Fruit fly (Drosophila melanogaster) whole organism, embryonic: ENCODE results near the gene CG31174.

Source experiments
- Adf1 ChIP-seq: fragments of 200-800 bp; sonication (Bioruptor generic); IDR thresholded peaks from 2 replicates; pipeline ENCODE4 v1.3.6; 2022; ENCODE audit warnings: missing biosample characterization, missing genetic modification characterization
- Atf-2 ChIP-seq: fragments of 200-800 bp; sonication (Bioruptor generic); optimal IDR thresholded peaks from 2 replicates; lab custom pipeline; 2016; ENCODE audit warnings: missing biosample characterization, missing genetic modification characterization
- Atf3 ChIP-seq: fragments of 200-800 bp; sonication (Bioruptor generic); optimal IDR thresholded peaks from 3 replicates; lab custom pipeline; 2016; ENCODE audit warnings: missing biosample characterization, missing genetic modification characterization
- B-H2 ChIP-seq: fragments of 200-800 bp; sonication (Bioruptor generic); optimal IDR thresholded peaks from 2 replicates; lab custom pipeline; 2018; ENCODE audit warnings: missing biosample characterization, mild to moderate bottlenecking, missing genetic modification characterization
- CG1024 ChIP-seq: fragments of 200-800 bp; sonication (Bioruptor generic); IDR thresholded peaks from 2 replicates; pipeline ENCODE4 v1.3.6; 2022; ENCODE audit warnings: missing biosample characterization, missing genetic modification characterization
- CG10274 ChIP-seq: fragments of 200-800 bp; sonication (Bioruptor generic); optimal IDR thresholded peaks from 3 replicates; lab custom pipeline; 2017; ENCODE audit warnings: missing biosample characterization, mild to moderate bottlenecking, missing genetic modification characterization
- CG10366 ChIP-seq: fragments of 200-800 bp; sonication (Bioruptor generic); IDR thresholded peaks from 2 replicates; pipeline ENCODE4 v1.3.6; 2022; ENCODE audit warnings: missing biosample characterization, missing genetic modification characterization
- CG10565 ChIP-seq: fragments of 200-800 bp; sonication (Bioruptor generic); optimal IDR thresholded peaks from 3 replicates; lab custom pipeline; 2016; ENCODE audit warnings: missing biosample characterization, mild to moderate bottlenecking, missing genetic modification characterization
- CG12299 ChIP-seq: fragments of 200-800 bp; sonication (Bioruptor generic); optimal IDR thresholded peaks from 2 replicates; lab custom pipeline; 2018; ENCODE audit warnings: missing biosample characterization, mild to moderate bottlenecking, missing genetic modification characterization
- CG15011 ChIP-seq: fragments of 200-800 bp; sonication (Bioruptor generic); optimal IDR thresholded peaks from 3 replicates; lab custom pipeline; 2018; ENCODE audit warnings: missing biosample characterization, mild to moderate bottlenecking, missing genetic modification characterization
- CG2202 ChIP-seq: fragments of 200-800 bp; sonication (Bioruptor generic); optimal IDR thresholded peaks from 2 replicates; lab custom pipeline; 2018; ENCODE audit warnings: missing biosample characterization, mild to moderate bottlenecking, missing genetic modification characterization
- CG2889 ChIP-seq: fragments of 200-800 bp; sonication (Bioruptor generic); IDR thresholded peaks from 3 replicates; pipeline ENCODE4 v1.3.6; 2022; ENCODE audit warnings: missing biosample characterization, missing genetic modification characterization
- CG3065 ChIP-seq: fragments of 200-800 bp; sonication (Bioruptor generic); optimal IDR thresholded peaks from 2 replicates; lab custom pipeline; 2016; ENCODE audit warnings: missing biosample characterization, missing genetic modification characterization
- CG31365 ChIP-seq: fragments of 200-800 bp; sonication (Bioruptor generic); optimal IDR thresholded peaks from 2 replicates; lab custom pipeline; 2018; ENCODE audit warnings: missing biosample characterization, mild to moderate bottlenecking, missing genetic modification characterization
- CG33557 ChIP-seq: fragments of 200-800 bp; sonication (Bioruptor generic); optimal IDR thresholded peaks from 2 replicates; lab custom pipeline; 2019; ENCODE audit warnings: missing biosample characterization, mild to moderate bottlenecking, missing genetic modification characterization, moderate library complexity
- CG7372 ChIP-seq: fragments of 200-800 bp; sonication (Bioruptor generic); IDR thresholded peaks from 2 replicates; pipeline ENCODE4 v1.3.6; 2022; ENCODE audit warnings: missing biosample characterization, missing genetic modification characterization
- CG7556 ChIP-seq: fragments of 200-800 bp; sonication (Bioruptor generic); optimal IDR thresholded peaks from 2 replicates; lab custom pipeline; 2017; ENCODE audit warnings: missing biosample characterization, mild to moderate bottlenecking, missing genetic modification characterization
- CG8359 ChIP-seq: fragments of 200-800 bp; sonication (Bioruptor generic); optimal IDR thresholded peaks from 2 replicates; lab custom pipeline; 2017; ENCODE audit warnings: missing biosample characterization, mild to moderate bottlenecking, missing genetic modification characterization, borderline replicate concordance
- CG8924 ChIP-seq: fragments of 200-800 bp; optimal IDR thresholded peaks from 3 replicates; lab custom pipeline; 2019; ENCODE audit warnings: missing biosample characterization, mild to moderate bottlenecking, missing genetic modification characterization, moderate library complexity
- CkIIα-i1 ChIP-seq: fragments of 200-800 bp; sonication (Bioruptor generic); IDR thresholded peaks from 2 replicates; pipeline ENCODE4 v1.3.6; 2022; ENCODE audit warnings: missing biosample characterization, missing genetic modification characterization
- D19A ChIP-seq: fragments of 200-800 bp; optimal IDR thresholded peaks from 3 replicates; lab custom pipeline; 2019; ENCODE audit warnings: missing biosample characterization, mild to moderate bottlenecking, missing genetic modification characterization, moderate library complexity
- Elba2 ChIP-seq: fragments of 200-800 bp; sonication (Bioruptor generic); optimal IDR thresholded peaks from 3 replicates; lab custom pipeline; 2016; ENCODE audit warnings: missing biosample characterization, missing genetic modification characterization
- Hmx ChIP-seq: fragments of 200-800 bp; sonication (Bioruptor generic); optimal IDR thresholded peaks from 2 replicates; lab custom pipeline; 2016; ENCODE audit warnings: missing biosample characterization, missing genetic modification characterization
- Kr ChIP-seq: fragments of 200-800 bp; sonication (Bioruptor generic); optimal IDR thresholded peaks from 2 replicates; lab custom pipeline; 2017; ENCODE audit warnings: missing biosample characterization, mild to moderate bottlenecking, missing genetic modification characterization
- Lpt ChIP-seq: fragments of >200 bp; optimal IDR thresholded peaks from 2 replicates; lab custom pipeline; 2018; ENCODE audit warnings: missing biosample characterization, missing genetic modification characterization
- MESR4 ChIP-seq: fragments of 200-800 bp; sonication (Bioruptor generic); optimal IDR thresholded peaks from 2 replicates; lab custom pipeline; 2018; ENCODE audit warnings: missing biosample characterization, mild to moderate bottlenecking, missing genetic modification characterization, moderate library complexity
- MTF-1 ChIP-seq: fragments of 200-800 bp; sonication (Bioruptor generic); optimal IDR thresholded peaks from 2 replicates; lab custom pipeline; 2018; ENCODE audit warnings: missing biosample characterization, mild to moderate bottlenecking, missing genetic modification characterization, borderline replicate concordance
- Med ChIP-seq: fragments of 200-800 bp; sonication (Bioruptor generic); peaks from one replicate; lab custom pipeline; 2016; ENCODE audit warnings: missing biosample characterization, missing genetic modification characterization, mild to moderate bottlenecking, inconsistent platforms, moderate library complexity
- NC2α ChIP-seq: fragments of 200-800 bp; sonication (Bioruptor generic); optimal IDR thresholded peaks from 2 replicates; lab custom pipeline; 2016; ENCODE audit warnings: missing biosample characterization, missing genetic modification characterization
- NFAT ChIP-seq: fragments of 200-800 bp; sonication (Bioruptor generic); IDR thresholded peaks from 2 replicates; pipeline ENCODE4 v1.3.6; 2022; ENCODE audit warnings: missing biosample characterization, missing genetic modification characterization
- Sin3A ChIP-seq: fragments of >200 bp; optimal IDR thresholded peaks from 2 replicates; lab custom pipeline; 2018
- Taf1 ChIP-seq: fragments of 200-800 bp; sonication (Bioruptor generic); IDR thresholded peaks from 2 replicates; pipeline ENCODE4 v1.3.6; 2022; ENCODE audit warnings: missing biosample characterization, missing genetic modification characterization
- Trl ChIP-seq, 3 experiments: fragments of >200 bp in 2 of 3; fragments of 200-800 bp in 1 of 3; sonication (Bioruptor generic) in 1 of 3; optimal IDR thresholded peaks; 2 replicates in 1 of 3; 3 replicates in 2 of 3; lab custom pipeline; 2016 to 2017; ENCODE audit warnings: missing biosample characterization in 1 of 3, missing genetic modification characterization in 1 of 3
- ato ChIP-seq: fragments of 200-800 bp; sonication (Bioruptor generic); IDR thresholded peaks from 2 replicates; pipeline ENCODE4 v1.3.6; 2022; ENCODE audit warnings: missing biosample characterization, missing genetic modification characterization; ENCODE audit not compliant: partially characterized antibody
- az2 ChIP-seq: fragments of 200-800 bp; sonication (Bioruptor generic); optimal IDR thresholded peaks from 3 replicates; lab custom pipeline; 2016; ENCODE audit warnings: missing biosample characterization, missing genetic modification characterization
- bbx ChIP-seq: fragments of 200-800 bp; sonication (Bioruptor generic); IDR thresholded peaks from 2 replicates; pipeline ENCODE4 v1.3.6; 2022; ENCODE audit warnings: missing biosample characterization, missing genetic modification characterization; ENCODE audit not compliant: partially characterized antibody
- bcd ChIP-seq: fragments of 200-800 bp; sonication (Bioruptor generic); optimal IDR thresholded peaks from 2 replicates; lab custom pipeline; 2017; ENCODE audit warnings: missing biosample characterization, mild to moderate bottlenecking, missing genetic modification characterization
- bigmax ChIP-seq: fragments of 200-800 bp; sonication (Bioruptor generic); optimal IDR thresholded peaks from 2 replicates; lab custom pipeline; 2018; ENCODE audit warnings: missing biosample characterization, mild to moderate bottlenecking, missing genetic modification characterization
- dimm ChIP-seq: fragments of 200-800 bp; sonication (Bioruptor generic); IDR thresholded peaks from 2 replicates; pipeline ENCODE4 v1.3.6; 2022; ENCODE audit warnings: missing biosample characterization, missing genetic modification characterization
- ems ChIP-seq: fragments of 200-800 bp; sonication (Bioruptor generic); optimal IDR thresholded peaks from 3 replicates; lab custom pipeline; 2016; ENCODE audit warnings: missing biosample characterization, missing genetic modification characterization
- fd102C ChIP-seq: fragments of 200-800 bp; sonication (Bioruptor generic); optimal IDR thresholded peaks from 2 replicates; lab custom pipeline; 2018; ENCODE audit warnings: missing biosample characterization, mild to moderate bottlenecking, missing genetic modification characterization, moderate library complexity
- gcm2 ChIP-seq: fragments of 200-800 bp; sonication (Bioruptor generic); optimal IDR thresholded peaks from 2 replicates; lab custom pipeline; 2016; ENCODE audit warnings: missing biosample characterization, missing genetic modification characterization
- gfzf ChIP-seq: fragments of 200-800 bp; sonication (Bioruptor generic); optimal IDR thresholded peaks from 2 replicates; lab custom pipeline; 2016; ENCODE audit warnings: missing biosample characterization, mild to moderate bottlenecking, missing genetic modification characterization, moderate library complexity
- grau ChIP-seq: fragments of 200-800 bp; optimal IDR thresholded peaks from 3 replicates; lab custom pipeline; 2019; ENCODE audit warnings: missing biosample characterization, mild to moderate bottlenecking, missing genetic modification characterization, moderate library complexity
- ind ChIP-seq: fragments of 200-800 bp; sonication (Bioruptor generic); optimal IDR thresholded peaks from 3 replicates; lab custom pipeline; 2016; ENCODE audit warnings: missing biosample characterization, missing genetic modification characterization
- jigr1 ChIP-seq: fragments of 200-800 bp; sonication (Bioruptor generic); IDR thresholded peaks from 3 replicates; pipeline ENCODE4 v1.3.6; 2022; ENCODE audit warnings: missing biosample characterization, missing genetic modification characterization
- lmd ChIP-seq: fragments of 200-800 bp; sonication (Bioruptor generic); IDR thresholded peaks from 2 replicates; pipeline ENCODE4 v1.3.6; 2022; ENCODE audit warnings: missing biosample characterization, missing genetic modification characterization
- luna ChIP-seq: fragments of 200-800 bp; sonication (Bioruptor generic); optimal IDR thresholded peaks from 2 replicates; lab custom pipeline; 2016; ENCODE audit warnings: missing biosample characterization, missing genetic modification characterization
- sim ChIP-seq: fragments of 200-800 bp; sonication (Bioruptor generic); IDR thresholded peaks from 2 replicates; pipeline ENCODE4 v1.3.6; 2022; ENCODE audit warnings: missing biosample characterization, missing genetic modification characterization
- slp2 ChIP-seq: fragments of 200-800 bp; sonication (Bioruptor generic); optimal IDR thresholded peaks from 2 replicates; lab custom pipeline; 2016; ENCODE audit warnings: missing biosample characterization, missing genetic modification characterization
- tap ChIP-seq: fragments of 200-800 bp; optimal IDR thresholded peaks from 3 replicates; lab custom pipeline; 2019; ENCODE audit warnings: missing biosample characterization, mild to moderate bottlenecking, missing genetic modification characterization, moderate library complexity
- unpg ChIP-seq: fragments of 200-800 bp; sonication (Bioruptor generic); optimal IDR thresholded peaks from 3 replicates; lab custom pipeline; 2018; ENCODE audit warnings: missing biosample characterization, mild to moderate bottlenecking, missing genetic modification characterization, moderate library complexity

The CG31174 gene

DNA sequence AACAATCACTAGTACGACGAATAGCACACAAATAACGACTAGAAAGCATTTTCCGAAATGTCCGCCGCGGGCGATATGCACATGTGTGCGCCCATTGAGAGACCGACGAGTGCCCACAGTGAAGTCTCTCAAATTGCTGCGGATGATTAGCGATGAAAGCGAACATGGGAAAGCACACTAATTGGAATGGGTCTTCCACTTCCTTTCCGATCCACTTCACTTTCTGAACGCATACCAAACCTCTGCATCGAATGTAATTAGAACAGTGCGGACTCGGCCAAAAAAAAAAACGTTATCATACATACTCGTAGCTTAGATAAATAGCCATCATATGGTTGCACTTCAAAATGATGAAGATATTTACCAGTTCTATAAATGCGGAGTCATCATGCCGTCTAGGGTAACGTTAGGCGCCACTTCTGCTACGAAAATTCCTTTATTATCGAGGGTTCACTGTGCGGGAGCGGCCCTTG, 19.3 kb downstream of the CG31174 start (continued):
- TF ChIP-seq bbx (GFP tag; lab: Robert Waterston, UW): no peak
- no peak for TF ChIP-seq Sin3A (lab: Kevin White, UChicago)
- TF ChIP-seq jigr1 (GFP tag; lab: Robert Waterston, UW): 0 out of 3 replicates have a peak, but pooled peaks have one; percentile 36
- TF ChIP-seq B-H2 (GFP tag; lab: Kevin White, UChicago): no peak
- TF ChIP-seq lmd (GFP tag; lab: Robert Waterston, UW): peak; percentile 67
- no peak for TF ChIP-seq CG2202 (tag; lab: Kevin White, UChicago)
- no peak for TF ChIP-seq CG8359 (GFP tag; lab: Kevin White, UChicago)
- TF ChIP-seq Taf1 (GFP tag; lab: Robert Waterston, UW): no peak
- TF ChIP-seq ems (GFP tag; lab: Kevin White, UChicago): peak; percentile 13
- no peak for TF ChIP-seq CG15011
- no peak for TF ChIP-seq NFAT (GFP tag; lab: Robert Waterston, UW)
- TF ChIP-seq CG10366 (GFP tag; lab: Robert Waterston, UW): no peak
- no peak for TF ChIP-seq ato (GFP tag; lab: Robert Waterston, UW)
- peak; percentile 28 for TF ChIP-seq slp2 (GFP tag; lab: Kevin White, UChicago)
- TF ChIP-seq luna (GFP tag; lab: Kevin White, UChicago): no peak
- TF ChIP-seq Trl (optimal IDR thresholded peaks at IDR 0.05; lab: Kevin White, UChicago): no peak
- TF ChIP-seq Trl (GFP tag; optimal IDR thresholded peaks at IDR 0.05; lab: Kevin White, UChicago): peak; percentile 3
- peak; percentile 14 for TF ChIP-seq CG8924
- TF ChIP-seq CG10274 (GFP tag; lab: Kevin White, UChicago): no peak
- TF ChIP-seq CG3065 (GFP tag; lab: Kevin White, UChicago): no peak
- no peak for TF ChIP-seq fd102C (GFP tag; lab: Kevin White, UChicago)
- TF ChIP-seq CG33557 (GFP tag; lab: Kevin White, UChicago): peak; percentile 60
- TF ChIP-seq D19A: no peak
- TF ChIP-seq CG1024 (GFP tag; lab: Robert Waterston, UW): 0 out of 2 replicates have a peak, but pooled peaks have one; percentile 1
- TF ChIP-seq bcd: no peak
- peak; percentile 73 for TF ChIP-seq Med (GFP tag; lab: Kevin White, UChicago)
- TF ChIP-seq ind: peak; percentile 8
- peak; percentile 34 for TF ChIP-seq unpg (GFP tag; lab: Kevin White, UChicago)
- TF ChIP-seq Lpt (GFP tag; lab: Kevin White, UChicago): no peak
- TF ChIP-seq MESR4 (GFP tag; lab: Kevin White, UChicago): no peak
- peak; percentile 12 for TF ChIP-seq Atf3 (GFP tag; lab: Kevin White, UChicago)
- no peak for TF ChIP-seq CG2889 (GFP tag; lab: Robert Waterston, UW)
- TF ChIP-seq grau: peak; percentile 95
- TF ChIP-seq CkIIα-i1: no peak
- TF ChIP-seq bigmax (GFP tag; lab: Kevin White, UChicago): no peak
- no peak for TF ChIP-seq Adf1 (GFP tag; lab: Robert Waterston, UW)
- TF ChIP-seq gcm2 (GFP tag; lab: Kevin White, UChicago): no peak
- peak; percentile 43 for TF ChIP-seq NC2α
- TF ChIP-seq CG31365 (tag; lab: Kevin White, UChicago): no peak
- TF ChIP-seq Elba2: no peak
- TF ChIP-seq CG7556 (GFP tag; lab: Kevin White, UChicago): peak; percentile 51
- TF ChIP-seq az2 (GFP tag; lab: Kevin White, UChicago): peak; percentile 42
- no peak for TF ChIP-seq CG7372 (GFP tag; lab: Robert Waterston, UW)
- no peak for TF ChIP-seq CG10565 (GFP tag; lab: Kevin White, UChicago)
- TF ChIP-seq sim: no peak
- no peak for TF ChIP-seq MTF-1 (GFP tag; lab: Kevin White, UChicago)
- TF ChIP-seq gfzf (GFP tag; lab: Kevin White, UChicago): no peak
- TF ChIP-seq CG12299: no peak
- TF ChIP-seq Hmx (GFP tag; lab: Kevin White, UChicago): no peak
- no peak for TF ChIP-seq dimm
- TF ChIP-seq tap: no peak
- no peak for TF ChIP-seq Kr (GFP tag; lab: Kevin White, UChicago)
- TF ChIP-seq Atf-2 (GFP tag; lab: Kevin White, UChicago): peak; percentile 0
